Worm (Caenorhabditis elegans) whole organism, young adult: ENCODE measurements around the gene nspa-9.

Source experiments
- athp-1 ChIP-seq: sonication (generic microtip); optimal IDR thresholded peaks from 2 replicates; lab custom pipeline; 2017; ENCODE audit warnings: mild to moderate bottlenecking, missing genetic modification characterization, missing compliant biosample characterization
- ceh-27 ChIP-seq: fragments of 200-800 bp; sonication (Bioruptor generic); optimal IDR thresholded peaks from 2 replicates; lab custom pipeline; 2018; ENCODE audit warnings: mild to moderate bottlenecking, missing genetic modification characterization, moderate library complexity, missing compliant biosample characterization
- gei-17 ChIP-seq: fragments of 200-800 bp; sonication (Bioruptor generic); optimal IDR thresholded peaks from 2 replicates; lab custom pipeline; 2018; ENCODE audit warnings: mild to moderate bottlenecking, missing genetic modification characterization, missing compliant biosample characterization
- hmg-1.2 ChIP-seq: fragments of 200-800 bp; sonication (Bioruptor generic); IDR thresholded peaks from 2 replicates; pipeline ENCODE4 v1.3.6; 2022; ENCODE audit warnings: missing genetic modification reagents, missing genetic modification characterization, missing compliant biosample characterization
- lag-1 ChIP-seq: fragments of 200-800 bp; sonication (Bioruptor generic); IDR thresholded peaks from 2 replicates; pipeline ENCODE4 v1.3.6; 2022; ENCODE audit warnings: missing genetic modification reagents, missing genetic modification characterization, missing compliant biosample characterization
- lsy-27 ChIP-seq: sonication (generic microtip); optimal IDR thresholded peaks from 2 replicates; lab custom pipeline; 2017; ENCODE audit warnings: missing genetic modification characterization, mild to moderate bottlenecking, missing compliant biosample characterization, antibody characterized with exemption, missing genotype, borderline replicate concordance; ENCODE audit not compliant: insufficient read depth
- nfya-1 ChIP-seq: sonication (generic microtip); optimal IDR thresholded peaks from 2 replicates; lab custom pipeline; 2017; ENCODE audit warnings: antibody characterized with exemption, missing compliant biosample characterization, missing genetic modification characterization, borderline replicate concordance; ENCODE audit not compliant: insufficient read depth
- pha-4 ChIP-seq: fragments of 150-350 bp; sonication (generic microtip); optimal IDR thresholded peaks from 2 replicates; lab custom pipeline; 2014; ENCODE audit warnings: missing biosample characterization, missing genetic modification reagents, missing genetic modification characterization
- unc-130 ChIP-seq: sonication (generic microtip); optimal IDR thresholded peaks from 2 replicates; lab custom pipeline; 2016; ENCODE audit warnings: missing genetic modification reagents, missing genetic modification characterization, missing compliant biosample characterization
- ztf-18 ChIP-seq: sonication (generic microtip); optimal IDR thresholded peaks from 2 replicates; lab custom pipeline; 2016; ENCODE audit warnings: missing genotype, mild to moderate bottlenecking, missing genetic modification characterization, missing compliant biosample characterization
- ztf-28 ChIP-seq: fragments of 200-800 bp; sonication (Bioruptor generic); IDR thresholded peaks from 2 replicates; pipeline ENCODE4 v1.3.6; 2022; ENCODE audit warnings: missing genetic modification reagents, missing genetic modification characterization, missing compliant biosample characterization
- ztf-3 ChIP-seq: fragments of 200-800 bp; sonication (Bioruptor generic); optimal IDR thresholded peaks from 2 replicates; lab custom pipeline; 2018; ENCODE audit warnings: mild to moderate bottlenecking, missing genetic modification characterization, missing compliant biosample characterization

DNA sequence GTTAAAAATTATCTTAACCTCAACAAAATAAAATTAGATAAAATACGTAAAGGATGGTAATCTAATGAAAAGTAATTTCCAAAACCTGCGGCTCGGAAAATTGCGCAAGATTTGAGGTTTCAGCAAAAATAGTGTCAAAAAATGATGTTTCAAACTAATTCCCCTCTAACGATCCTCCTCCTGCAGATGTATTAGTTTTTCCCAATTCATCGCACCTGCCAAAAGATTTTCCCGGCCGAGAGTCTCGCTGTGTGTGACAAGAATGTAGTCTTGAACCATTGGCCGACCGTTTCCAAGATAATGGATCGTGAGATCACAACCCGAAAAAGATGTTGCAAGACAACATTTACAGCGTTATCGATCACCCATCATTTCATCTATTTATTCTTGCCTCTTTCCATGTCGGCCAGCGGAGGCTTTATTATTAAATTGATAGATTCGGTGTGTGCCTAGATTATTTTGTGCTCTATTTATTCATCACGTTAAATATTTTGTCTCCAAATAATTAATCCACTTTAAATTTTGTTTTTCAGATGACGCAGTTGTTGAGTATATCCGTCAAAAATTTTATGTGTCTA is 48.7 kb upstream of the nspa-9 start, which contains the start of the genes C44C10.10 and C44C10.5:
- no peak for TF ChIP-seq lsy-27 (tag; lab: Kevin White, UChicago)
- TF ChIP-seq gei-17 (GFP tag; lab: Kevin White, UChicago) = no peak
- no peak for TF ChIP-seq ceh-27 (GFP tag; lab: Kevin White, UChicago)
- TF ChIP-seq ztf-3 (GFP tag; lab: Kevin White, UChicago) = no peak
- TF ChIP-seq unc-130 = no peak
- no peak for TF ChIP-seq pha-4 (tag; lab: Kevin White, UChicago)
- no peak for TF ChIP-seq nfya-1
- TF ChIP-seq lag-1 = no peak
- TF ChIP-seq ztf-18 (tag; lab: Kevin White, UChicago) = no peak
- no peak for TF ChIP-seq ztf-28 (GFP tag; lab: Robert Waterston, UW)
- no peak for TF ChIP-seq athp-1 (tag; lab: Kevin White, UChicago)
- TF ChIP-seq hmg-1.2 (GFP tag; lab: Robert Waterston, UW) = no peak
